Fruit fly (Drosophila melanogaster) whole organism, embryonic: ENCODE measurements around the gene HBS1.

Experiments used
- Awh ChIP-seq: fragments of 200-800 bp; sonication (Bioruptor generic); IDR thresholded peaks from 2 replicates; pipeline ENCODE4, ENCODE4 v1.3.6; 2022; ENCODE audit warnings: missing biosample characterization, missing genetic modification characterization
- B-H2 ChIP-seq: fragments of 200-800 bp; sonication (Bioruptor generic); optimal IDR thresholded peaks from 2 replicates; lab custom pipeline; 2018; ENCODE audit warnings: missing biosample characterization, mild to moderate bottlenecking, missing genetic modification characterization
- CG10274 ChIP-seq: fragments of 200-800 bp; sonication (Bioruptor generic); optimal IDR thresholded peaks from 3 replicates; lab custom pipeline; 2017; ENCODE audit warnings: missing biosample characterization, mild to moderate bottlenecking, missing genetic modification characterization
- CG10431 ChIP-seq: fragments of 200-800 bp; sonication (Bioruptor generic); optimal IDR thresholded peaks from 3 replicates; lab custom pipeline; 2018; ENCODE audit warnings: missing biosample characterization, mild to moderate bottlenecking, missing genetic modification characterization
- CG11398 ChIP-seq: fragments of 200-800 bp; sonication (Bioruptor generic); optimal IDR thresholded peaks from 2 replicates; lab custom pipeline; 2016; ENCODE audit warnings: missing biosample characterization, missing genetic modification characterization
- CG12104 ChIP-seq: fragments of 200-800 bp; sonication (Bioruptor generic); optimal IDR thresholded peaks from 3 replicates; lab custom pipeline; 2016; ENCODE audit warnings: missing biosample characterization, missing genetic modification characterization
- CG12219 ChIP-seq: fragments of 200-800 bp; sonication (Bioruptor generic); optimal IDR thresholded peaks from 3 replicates; lab custom pipeline; 2018; ENCODE audit warnings: missing biosample characterization, mild to moderate bottlenecking, missing genetic modification characterization
- CG1233 ChIP-seq: fragments of 200-800 bp; sonication (Bioruptor generic); optimal IDR thresholded peaks from 4 replicates; lab custom pipeline; 2018; ENCODE audit warnings: missing biosample characterization, mild to moderate bottlenecking, missing genetic modification characterization
- CG12659 ChIP-seq: fragments of 200-800 bp; sonication (Bioruptor generic); optimal IDR thresholded peaks from 3 replicates; lab custom pipeline; 2017; ENCODE audit warnings: mild to moderate bottlenecking, missing biosample characterization, missing genetic modification reagents, missing genetic modification characterization
- CG13624 ChIP-seq: fragments of 200-800 bp; sonication (Bioruptor generic); optimal IDR thresholded peaks from 2 replicates; lab custom pipeline; 2016; ENCODE audit warnings: missing biosample characterization, missing genetic modification characterization
- CG14441 ChIP-seq: fragments of 200-800 bp; sonication (Bioruptor generic); IDR thresholded peaks from 2 replicates; pipeline ENCODE4 v1.3.6; 2022; ENCODE audit warnings: missing biosample characterization, missing genetic modification characterization
- CG14860 ChIP-seq: fragments of 200-800 bp; sonication (Bioruptor generic); IDR thresholded peaks from 3 replicates; pipeline ENCODE4 v1.3.6; 2022; ENCODE audit warnings: missing biosample characterization, missing genetic modification characterization; ENCODE audit not compliant: partially characterized antibody
- CG16779 ChIP-seq: fragments of 200-800 bp; sonication (Bioruptor generic); IDR thresholded peaks from 2 replicates; pipeline ENCODE4 v1.3.6; 2022; ENCODE audit warnings: missing biosample characterization, missing genetic modification characterization
- CG2120 ChIP-seq: fragments of 200-800 bp; sonication (Bioruptor generic); optimal IDR thresholded peaks from 3 replicates; lab custom pipeline; 2016; ENCODE audit warnings: missing biosample characterization, missing genetic modification characterization
- CG2712 ChIP-seq: fragments of 200-800 bp; optimal IDR thresholded peaks from 3 replicates; lab custom pipeline; 2019; ENCODE audit warnings: missing biosample characterization, mild to moderate bottlenecking, missing genetic modification characterization, moderate library complexity
- CG31224 ChIP-seq: fragments of 200-800 bp; sonication (Bioruptor generic); IDR thresholded peaks from 2 replicates; pipeline ENCODE4 v1.3.6; 2022; ENCODE audit warnings: missing biosample characterization, missing genetic modification characterization
- CG32772 ChIP-seq: fragments of 200-800 bp; sonication (Bioruptor generic); IDR thresholded peaks from 2 replicates; pipeline ENCODE4 v1.3.6; 2022; ENCODE audit warnings: missing biosample characterization, missing genetic modification characterization
- CG34376 ChIP-seq: fragments of 200-800 bp; sonication (Bioruptor generic); optimal IDR thresholded peaks from 2 replicates; lab custom pipeline; 2018; ENCODE audit warnings: missing biosample characterization, mild to moderate bottlenecking, missing genetic modification characterization
- CG4707 ChIP-seq: fragments of 200-800 bp; sonication (Bioruptor generic); optimal IDR thresholded peaks from 2 replicates; lab custom pipeline; 2018; ENCODE audit warnings: missing biosample characterization, mild to moderate bottlenecking, missing genetic modification characterization, moderate library complexity
- CG4854 ChIP-seq: fragments of 200-800 bp; sonication (Bioruptor generic); optimal IDR thresholded peaks from 2 replicates; lab custom pipeline; 2016; ENCODE audit warnings: missing biosample characterization, missing genetic modification characterization, inconsistent platforms
- CG6254 ChIP-seq: fragments of 200-800 bp; sonication (Bioruptor generic); optimal IDR thresholded peaks from 3 replicates; lab custom pipeline; 2017; ENCODE audit warnings: mild to moderate bottlenecking, missing biosample characterization, missing genetic modification reagents, missing genetic modification characterization
- CG6272 ChIP-seq: fragments of 200-800 bp; sonication (Bioruptor generic); IDR thresholded peaks from 2 replicates; pipeline ENCODE4 v1.3.6; 2022; ENCODE audit warnings: missing biosample characterization, missing genetic modification characterization
- CG6854 ChIP-seq: fragments of 200-800 bp; sonication (Bioruptor generic); optimal IDR thresholded peaks from 3 replicates; lab custom pipeline; 2017; ENCODE audit warnings: missing biosample characterization, mild to moderate bottlenecking, missing genetic modification characterization
- CG7271 ChIP-seq: fragments of 200-800 bp; sonication (Bioruptor generic); optimal IDR thresholded peaks from 2 replicates; lab custom pipeline; 2018; ENCODE audit warnings: missing biosample characterization, mild to moderate bottlenecking, missing genetic modification characterization, moderate library complexity
- CG7928 ChIP-seq: fragments of 200-800 bp; sonication (Bioruptor generic); optimal IDR thresholded peaks from 2 replicates; lab custom pipeline; 2017; ENCODE audit warnings: missing biosample characterization, mild to moderate bottlenecking, missing genetic modification characterization
- CG8924 ChIP-seq: fragments of 200-800 bp; optimal IDR thresholded peaks from 3 replicates; lab custom pipeline; 2019; ENCODE audit warnings: missing biosample characterization, mild to moderate bottlenecking, missing genetic modification characterization, moderate library complexity
- Dip3 ChIP-seq: fragments of 200-800 bp; sonication (Bioruptor generic); optimal IDR thresholded peaks from 3 replicates; lab custom pipeline; 2016; ENCODE audit warnings: missing biosample characterization, missing genetic modification characterization
- E2f2 ChIP-seq: fragments of 200-800 bp; sonication (Bioruptor generic); IDR thresholded peaks from 2 replicates; pipeline ENCODE4 v1.3.6; 2022; ENCODE audit warnings: missing biosample characterization, missing genetic modification characterization
- HLH3B ChIP-seq: fragments of 200-800 bp; sonication (Bioruptor generic); IDR thresholded peaks from 2 replicates; pipeline ENCODE4 v1.3.6; 2022; ENCODE audit warnings: missing biosample characterization, missing genetic modification characterization
- NFAT ChIP-seq: fragments of 200-800 bp; sonication (Bioruptor generic); IDR thresholded peaks from 2 replicates; pipeline ENCODE4 v1.3.6; 2022; ENCODE audit warnings: missing biosample characterization, missing genetic modification characterization
- Ravus ChIP-seq: fragments of 200-800 bp; sonication (Bioruptor generic); IDR thresholded peaks from 2 replicates; pipeline ENCODE4 v1.3.6; 2022; ENCODE audit warnings: missing biosample characterization, missing genetic modification characterization
- Sry-δ ChIP-seq: fragments of 200-800 bp; sonication (Bioruptor generic); optimal IDR thresholded peaks from 2 replicates; lab custom pipeline; 2016; ENCODE audit warnings: missing biosample characterization, missing genetic modification characterization
- Vsx1 ChIP-seq: fragments of 200-800 bp; sonication (Bioruptor generic); optimal IDR thresholded peaks from 2 replicates; lab custom pipeline; 2017; ENCODE audit warnings: missing biosample characterization, mild to moderate bottlenecking, missing genetic modification characterization, missing genetic modification reagents
- bab2 ChIP-seq: fragments of 200-800 bp; sonication (Bioruptor generic); optimal IDR thresholded peaks from 2 replicates; lab custom pipeline; 2016; ENCODE audit warnings: missing biosample characterization, missing genetic modification characterization
- bbx ChIP-seq: fragments of 200-800 bp; sonication (Bioruptor generic); IDR thresholded peaks from 2 replicates; pipeline ENCODE4 v1.3.6; 2022; ENCODE audit warnings: missing biosample characterization, missing genetic modification characterization; ENCODE audit not compliant: partially characterized antibody
- cato ChIP-seq: fragments of 200-800 bp; sonication (Bioruptor generic); optimal IDR thresholded peaks from 2 replicates; lab custom pipeline; 2016; ENCODE audit warnings: missing biosample characterization, missing genetic modification characterization, borderline replicate concordance
- corto ChIP-seq: fragments of 200-800 bp; sonication (Bioruptor generic); optimal IDR thresholded peaks from 2 replicates; lab custom pipeline; 2016; ENCODE audit warnings: missing biosample characterization, mild to moderate bottlenecking, missing genetic modification characterization, moderate library complexity
- emc ChIP-seq: fragments of 200-800 bp; sonication (Bioruptor generic); optimal IDR thresholded peaks from 2 replicates; lab custom pipeline; 2016; ENCODE audit warnings: missing biosample characterization, missing genetic modification characterization
- exex ChIP-seq: fragments of 200-800 bp; sonication (Bioruptor generic); optimal IDR thresholded peaks from 4 replicates; lab custom pipeline; 2018; ENCODE audit warnings: missing biosample characterization, mild to moderate bottlenecking, missing genetic modification characterization, moderate library complexity
- gt ChIP-seq: fragments of 200-800 bp; sonication (Bioruptor generic); IDR thresholded peaks from 2 replicates; pipeline ENCODE4 v1.3.6; 2022; ENCODE audit warnings: missing biosample characterization, missing genetic modification characterization
- hbn ChIP-seq: fragments of 200-800 bp; sonication (Bioruptor generic); IDR thresholded peaks from 2 replicates; pipeline ENCODE4 v1.3.6; 2022; ENCODE audit warnings: missing biosample characterization, missing genetic modification characterization; ENCODE audit not compliant: partially characterized antibody
- inv ChIP-seq: fragments of 200-800 bp; sonication (Bioruptor generic); IDR thresholded peaks from 2 replicates; pipeline ENCODE4 v1.3.6; 2022; ENCODE audit warnings: missing biosample characterization, missing genetic modification characterization; ENCODE audit not compliant: partially characterized antibody
- lbe ChIP-seq: fragments of 200-800 bp; sonication (Bioruptor generic); optimal IDR thresholded peaks from 2 replicates; lab custom pipeline; 2016; ENCODE audit warnings: missing biosample characterization, mild to moderate bottlenecking, missing genetic modification characterization
- oc ChIP-seq: fragments of 200-800 bp; sonication (Bioruptor generic); optimal IDR thresholded peaks from 2 replicates; lab custom pipeline; 2018; ENCODE audit warnings: missing biosample characterization, mild to moderate bottlenecking, missing genetic modification characterization, moderate library complexity
- odd ChIP-seq: fragments of 200-800 bp; sonication (Bioruptor generic); optimal IDR thresholded peaks from 2 replicates; lab custom pipeline; 2017; ENCODE audit warnings: missing biosample characterization, mild to moderate bottlenecking, missing genetic modification characterization
- onecut ChIP-seq: fragments of 200-800 bp; sonication (Bioruptor generic); IDR thresholded peaks from 2 replicates; pipeline ENCODE4 v1.3.6; 2022; ENCODE audit warnings: missing biosample characterization, missing genetic modification characterization
- psq ChIP-seq: fragments of 200-800 bp; sonication (Bioruptor generic); optimal IDR thresholded peaks from 2 replicates; lab custom pipeline; 2017; ENCODE audit warnings: missing biosample characterization, missing genetic modification characterization
- so ChIP-seq: fragments of 200-800 bp; sonication (Bioruptor generic); IDR thresholded peaks from 3 replicates; pipeline ENCODE4 v1.3.6; 2022; ENCODE audit warnings: missing biosample characterization, missing genetic modification characterization
- sr ChIP-seq: fragments of 200-800 bp; sonication (Bioruptor generic); IDR thresholded peaks from 3 replicates; pipeline ENCODE4 v1.3.6; 2022; ENCODE audit warnings: missing biosample characterization, missing genetic modification characterization
- vfl ChIP-seq: fragments of 200-800 bp; sonication (Bioruptor generic); optimal IDR thresholded peaks from 2 replicates; lab custom pipeline; 2016; ENCODE audit warnings: missing biosample characterization, missing genetic modification characterization

Gene HBS1

DNA sequence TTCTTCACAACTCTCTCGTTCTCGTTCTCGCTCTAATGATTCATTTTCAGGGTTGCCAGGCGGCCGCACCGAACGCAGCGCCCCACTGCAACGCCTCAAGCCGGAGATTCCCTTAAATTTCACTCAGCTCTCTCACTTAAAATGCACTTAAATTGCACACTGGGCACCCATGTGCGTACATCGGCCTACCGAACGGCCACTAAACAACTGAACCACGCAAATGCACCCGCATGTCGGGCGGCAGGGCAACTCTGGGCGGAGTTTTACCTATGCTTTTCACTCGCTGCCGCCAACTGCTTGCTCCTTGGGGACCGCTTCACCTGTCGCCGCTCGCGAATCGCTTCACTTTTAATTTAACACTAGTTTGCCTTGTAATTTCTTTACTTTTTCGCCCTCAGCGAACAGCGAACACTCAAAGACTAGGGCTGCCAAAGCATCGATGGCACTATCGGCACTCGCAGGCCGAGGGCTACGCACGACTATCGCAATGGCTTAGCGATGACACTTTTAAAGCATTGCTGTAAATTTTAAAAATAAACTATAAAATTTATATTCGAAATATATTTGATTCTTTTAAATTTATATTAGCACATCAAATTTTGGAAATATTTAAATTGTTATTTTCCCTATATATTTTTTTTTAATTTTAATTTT is 3.1 kb downstream of the HBS1 start, which contains the start of gene Rap1 (continued):
- TF ChIP-seq CG4854 (GFP tag; lab: Kevin White, UChicago) (peak; percentile 7), B-H2 (GFP tag; lab: Kevin White, UChicago) (peak; percentile 28), corto (GFP tag; lab: Kevin White, UChicago) (peak; percentile 27), vfl (GFP tag; lab: Kevin White, UChicago) (peak; percentile 40), CG8924 (tag; lab: Kevin White, UChicago) (no peak), Awh (GFP tag; lab: Robert Waterston, UW) (peak; percentile 44; the same call in 1 of the 2 replicates), hbn (GFP tag; lab: Robert Waterston, UW) (peak; percentile 84), CG2120 (GFP tag; lab: Kevin White, UChicago) (peak; percentile 69), bbx (peak; percentile 90), sr (GFP tag; lab: Robert Waterston, UW) (no peak), CG16779 (GFP tag; lab: Robert Waterston, UW) (no peak), CG13624 (GFP tag; lab: Kevin White, UChicago) (peak; percentile 70), CG6272 (peak; percentile 88), CG7928 (GFP tag; lab: Kevin White, UChicago) (peak; percentile 91), bab2 (GFP tag; lab: Kevin White, UChicago) (peak; percentile 42), CG14441 (GFP tag; lab: Robert Waterston, UW) (peak; percentile 63), CG32772 (GFP tag; lab: Robert Waterston, UW) (peak; percentile 84), odd (GFP tag; lab: Kevin White, UChicago) (no peak), HLH3B (GFP tag; lab: Robert Waterston, UW) (peak; percentile 80), exex (tag; lab: Kevin White, UChicago) (peak; percentile 24), CG12659 (GFP tag; lab: Kevin White, UChicago) (peak; percentile 64), gt (GFP tag; lab: Robert Waterston, UW) (peak; percentile 36; the same call in 1 of the 2 replicates), CG6854 (GFP tag; lab: Kevin White, UChicago) (peak; percentile 20), oc (no peak), psq (GFP tag; lab: Kevin White, UChicago) (peak; percentile 26), E2f2 (GFP tag; lab: Robert Waterston, UW) (peak; percentile 53), NFAT (GFP tag; lab: Robert Waterston, UW) (peak; percentile 89), CG12219 (GFP tag; lab: Kevin White, UChicago) (no peak), cato (GFP tag; lab: Kevin White, UChicago) (peak; percentile 37), CG1233 (GFP tag; lab: Kevin White, UChicago) (peak; percentile 52), CG12104 (GFP tag; lab: Kevin White, UChicago) (peak; percentile 71), emc (GFP tag; lab: Kevin White, UChicago) (peak; percentile 18), CG31224 (GFP tag; lab: Robert Waterston, UW) (peak; percentile 66), CG4707 (no peak), inv (peak; percentile 96), Ravus (peak; percentile 33), Dip3 (peak; percentile 57), Sry-δ (peak; percentile 88), CG34376 (peak; percentile 54), CG7271 (tag; lab: Kevin White, UChicago) (peak; percentile 67), CG14860 (GFP tag; lab: Robert Waterston, UW) (peak; percentile 87), so (peak; percentile 48; the same call in 1 of the 3 replicates), CG10274 (GFP tag; lab: Kevin White, UChicago) (no peak), CG10431 (GFP tag; lab: Kevin White, UChicago) (no peak), CG11398 (GFP tag; lab: Kevin White, UChicago) (peak; percentile 12), CG2712 (tag; lab: Kevin White, UChicago) (peak; percentile 79), Vsx1 (GFP tag; lab: Kevin White, UChicago) (no peak), onecut (GFP tag; lab: Robert Waterston, UW) (peak; percentile 47), CG6254 (GFP tag; lab: Kevin White, UChicago) (peak; percentile 5), lbe (GFP tag; lab: Kevin White, UChicago) (peak; percentile 5)
